Fruit fly (Drosophila melanogaster) whole organism, embryonic: ENCODE data around the gene CG5157.
A peak's percentile ranks its signal among the peaks of the same experiment; 100 is the strongest.

ENCODE experiments used
- BEAF-32 ChIP-seq: fragments of 200-800 bp; sonication (Bioruptor generic); optimal IDR thresholded peaks from 3 replicates; lab custom pipeline; 2017; ENCODE audit warnings: missing biosample characterization, missing genetic modification characterization, mild to moderate bottlenecking, moderate library complexity, missing genetic modification reagents
- Bdp1 ChIP-seq: fragments of 200-800 bp; sonication (Bioruptor generic); optimal IDR thresholded peaks from 3 replicates; lab custom pipeline; 2016; ENCODE audit warnings: missing biosample characterization, missing genetic modification characterization
- CG12391 ChIP-seq: fragments of 200-800 bp; sonication (Bioruptor generic); optimal IDR thresholded peaks from 3 replicates; lab custom pipeline; 2018; ENCODE audit warnings: missing biosample characterization, mild to moderate bottlenecking, missing genetic modification characterization, moderate library complexity
- CG14441 ChIP-seq: fragments of 200-800 bp; sonication (Bioruptor generic); IDR thresholded peaks from 2 replicates; pipeline ENCODE4 v1.3.6; 2022; ENCODE audit warnings: missing biosample characterization, missing genetic modification characterization
- CG14965 ChIP-seq: fragments of 200-800 bp; sonication (Bioruptor generic); optimal IDR thresholded peaks from 2 replicates; lab custom pipeline; 2016; ENCODE audit warnings: missing biosample characterization, missing genetic modification characterization, borderline replicate concordance
- CG15011 ChIP-seq: fragments of 200-800 bp; sonication (Bioruptor generic); optimal IDR thresholded peaks from 3 replicates; lab custom pipeline; 2018; ENCODE audit warnings: missing biosample characterization, mild to moderate bottlenecking, missing genetic modification characterization
- CG15269 ChIP-seq: fragments of 200-800 bp; sonication (Bioruptor generic); optimal IDR thresholded peaks from 2 replicates; lab custom pipeline; 2018; ENCODE audit warnings: missing biosample characterization, mild to moderate bottlenecking, missing genetic modification characterization, moderate library complexity
- CG15514 ChIP-seq: fragments of 200-800 bp; sonication (Bioruptor generic); optimal IDR thresholded peaks from 3 replicates; lab custom pipeline; 2017; ENCODE audit warnings: missing biosample characterization, missing genetic modification characterization, mild to moderate bottlenecking, moderate library complexity, missing genetic modification reagents
- CG17359 ChIP-seq: fragments of 200-800 bp; sonication (Bioruptor generic); optimal IDR thresholded peaks from 3 replicates; lab custom pipeline; 2018; ENCODE audit warnings: missing biosample characterization, mild to moderate bottlenecking, missing genetic modification characterization, moderate library complexity
- CG18764 ChIP-seq: fragments of 200-800 bp; sonication (Bioruptor generic); optimal IDR thresholded peaks from 3 replicates; lab custom pipeline; 2016; ENCODE audit warnings: missing biosample characterization, missing genetic modification characterization
- CG2116 ChIP-seq: fragments of 200-800 bp; sonication (Bioruptor generic); optimal IDR thresholded peaks from 3 replicates; lab custom pipeline; 2018; ENCODE audit warnings: missing biosample characterization, mild to moderate bottlenecking, missing genetic modification characterization
- CG2199 ChIP-seq: fragments of 200-800 bp; sonication (Bioruptor generic); IDR thresholded peaks from 3 replicates; pipeline ENCODE4 v1.3.6; 2022; ENCODE audit warnings: missing biosample characterization, missing genetic modification characterization
- CG31388 ChIP-seq: fragments of 200-800 bp; sonication (Bioruptor generic); optimal IDR thresholded peaks from 2 replicates; lab custom pipeline; 2016; ENCODE audit warnings: missing biosample characterization, missing genetic modification characterization
- CG4617 ChIP-seq: fragments of 200-800 bp; sonication (Bioruptor generic); optimal IDR thresholded peaks from 3 replicates; lab custom pipeline; 2016; ENCODE audit warnings: missing biosample characterization, missing genetic modification characterization, borderline replicate concordance
- CG5180 ChIP-seq: fragments of 200-800 bp; sonication (Bioruptor generic); optimal IDR thresholded peaks from 3 replicates; lab custom pipeline; 2017; ENCODE audit warnings: missing biosample characterization, missing genetic modification characterization, mild to moderate bottlenecking, moderate library complexity, missing genetic modification reagents
- CG6683 ChIP-seq: fragments of 200-800 bp; sonication (Bioruptor generic); optimal IDR thresholded peaks from 2 replicates; lab custom pipeline; 2017; ENCODE audit warnings: missing biosample characterization, mild to moderate bottlenecking, missing genetic modification characterization, missing genetic modification reagents
- CG9215 ChIP-seq: fragments of 200-800 bp; sonication (Bioruptor generic); IDR thresholded peaks from 2 replicates; pipeline ENCODE4 v1.3.6; 2022; ENCODE audit warnings: missing biosample characterization, missing genetic modification characterization
- CkIIα-i1 ChIP-seq: fragments of 200-800 bp; sonication (Bioruptor generic); IDR thresholded peaks from 2 replicates; pipeline ENCODE4 v1.3.6; 2022; ENCODE audit warnings: missing biosample characterization, missing genetic modification characterization
- D19A ChIP-seq: fragments of 200-800 bp; optimal IDR thresholded peaks from 3 replicates; lab custom pipeline; 2019; ENCODE audit warnings: missing biosample characterization, mild to moderate bottlenecking, missing genetic modification characterization, moderate library complexity
- Deaf1 ChIP-seq: fragments of 200-800 bp; optimal IDR thresholded peaks from 3 replicates; lab custom pipeline; 2019; ENCODE audit warnings: missing biosample characterization, mild to moderate bottlenecking, missing genetic modification characterization, moderate library complexity
- Elba2 ChIP-seq: fragments of 200-800 bp; sonication (Bioruptor generic); optimal IDR thresholded peaks from 3 replicates; lab custom pipeline; 2016; ENCODE audit warnings: missing biosample characterization, missing genetic modification characterization
- Gsc ChIP-seq: fragments of 200-800 bp; sonication (Bioruptor generic); IDR thresholded peaks from 2 replicates; pipeline ENCODE4 v1.3.6; 2022; ENCODE audit warnings: missing biosample characterization, missing genetic modification characterization
- Hmr ChIP-seq: fragments of 200-800 bp; sonication (Bioruptor generic); optimal IDR thresholded peaks from 3 replicates; lab custom pipeline; 2017; ENCODE audit warnings: mild to moderate bottlenecking, missing biosample characterization, missing genetic modification reagents, missing genetic modification characterization
- Hr51 ChIP-seq, 2 experiments: fragments of 200-800 bp; sonication (Bioruptor generic); optimal IDR thresholded peaks; 2 replicates in 1 of 2; 3 replicates in 1 of 2; lab custom pipeline; 2016 to 2018; ENCODE audit warnings: missing biosample characterization in 2 of 2, missing genetic modification characterization in 2 of 2, mild to moderate bottlenecking in 1 of 2, moderate library complexity in 1 of 2
- MBD-R2 ChIP-seq: fragments of 200-800 bp; sonication (Bioruptor generic); IDR thresholded peaks from 2 replicates; pipeline ENCODE4 v1.3.6; 2022; ENCODE audit warnings: missing biosample characterization, missing genetic modification characterization
- Mad ChIP-seq: fragments of 200-800 bp; sonication (Bioruptor generic); optimal IDR thresholded peaks from 2 replicates; lab custom pipeline; 2016; ENCODE audit warnings: missing biosample characterization, missing genetic modification characterization
- Med ChIP-seq: fragments of 200-800 bp; sonication (Bioruptor generic); peaks from one replicate; lab custom pipeline; 2016; ENCODE audit warnings: missing biosample characterization, missing genetic modification characterization, mild to moderate bottlenecking, inconsistent platforms, moderate library complexity
- Meics ChIP-seq: fragments of 200-800 bp; sonication (Bioruptor generic); optimal IDR thresholded peaks from 2 replicates; lab custom pipeline; 2017; ENCODE audit warnings: missing biosample characterization, mild to moderate bottlenecking, missing genetic modification characterization
- Ravus ChIP-seq: fragments of 200-800 bp; sonication (Bioruptor generic); IDR thresholded peaks from 2 replicates; pipeline ENCODE4 v1.3.6; 2022; ENCODE audit warnings: missing biosample characterization, missing genetic modification characterization
- Sox100B ChIP-seq: fragments of 200-800 bp; sonication (Bioruptor generic); optimal IDR thresholded peaks from 3 replicates; lab custom pipeline; 2018; ENCODE audit warnings: missing biosample characterization, mild to moderate bottlenecking, missing genetic modification characterization
- Sry-δ ChIP-seq: fragments of 200-800 bp; sonication (Bioruptor generic); optimal IDR thresholded peaks from 2 replicates; lab custom pipeline; 2016; ENCODE audit warnings: missing biosample characterization, missing genetic modification characterization
- ase ChIP-seq: fragments of 200-800 bp; sonication (Bioruptor generic); IDR thresholded peaks from 3 replicates; pipeline ENCODE4 v1.3.6; 2022; ENCODE audit warnings: missing biosample characterization, missing genetic modification characterization
- dati ChIP-seq: fragments of 200-800 bp; sonication (Bioruptor generic); IDR thresholded peaks from 2 replicates; pipeline ENCODE4 v1.3.6; 2022; ENCODE audit warnings: missing biosample characterization, missing genetic modification characterization
- dm ChIP-seq: fragments of 200-800 bp; sonication (Bioruptor generic); optimal IDR thresholded peaks from 3 replicates; lab custom pipeline; 2016; ENCODE audit warnings: missing biosample characterization, missing genetic modification characterization
- dysf ChIP-seq: fragments of 200-800 bp; sonication (Bioruptor generic); IDR thresholded peaks from 3 replicates; pipeline ENCODE4 v1.3.6; 2022; ENCODE audit warnings: missing biosample characterization, missing genetic modification characterization
- emc ChIP-seq: fragments of 200-800 bp; sonication (Bioruptor generic); optimal IDR thresholded peaks from 2 replicates; lab custom pipeline; 2016; ENCODE audit warnings: missing biosample characterization, missing genetic modification characterization
- ewg ChIP-seq: fragments of 200-800 bp; sonication (Bioruptor generic); optimal IDR thresholded peaks from 3 replicates; lab custom pipeline; 2017; ENCODE audit warnings: mild to moderate bottlenecking, missing biosample characterization, missing genetic modification reagents, missing genetic modification characterization
- gce ChIP-seq: fragments of 200-800 bp; sonication (Bioruptor generic); IDR thresholded peaks from 3 replicates; pipeline ENCODE4 v1.3.6; 2022; ENCODE audit warnings: missing biosample characterization, missing genetic modification characterization
- grau ChIP-seq: fragments of 200-800 bp; optimal IDR thresholded peaks from 3 replicates; lab custom pipeline; 2019; ENCODE audit warnings: missing biosample characterization, mild to moderate bottlenecking, missing genetic modification characterization, moderate library complexity
- gro ChIP-seq: fragments of 200-800 bp; sonication (Bioruptor generic); optimal IDR thresholded peaks from 2 replicates; lab custom pipeline; 2016; ENCODE audit warnings: missing biosample characterization, missing genetic modification characterization
- h ChIP-seq: fragments of >200 bp; optimal IDR thresholded peaks from 2 replicates; lab custom pipeline; 2017
- hkb ChIP-seq, 2 experiments: fragments of 200-800 bp in 1 of 2; fragments of >200 bp in 1 of 2; sonication (Bioruptor generic) in 1 of 2; IDR thresholded peaks in 1 of 2; optimal IDR thresholded peaks in 1 of 2; 2 replicates each; pipeline versions ENCODE4 v1.3.6 to Lab custom; 2017 to 2022; ENCODE audit warnings: missing biosample characterization in 1 of 2, missing genetic modification characterization in 1 of 2
- maf-S ChIP-seq: fragments of 200-800 bp; sonication (Bioruptor generic); optimal IDR thresholded peaks from 2 replicates; lab custom pipeline; 2016; ENCODE audit warnings: missing biosample characterization, missing genetic modification characterization
- phol ChIP-seq: fragments of 200-800 bp; sonication (Bioruptor generic); optimal IDR thresholded peaks from 3 replicates; lab custom pipeline; 2018; ENCODE audit warnings: missing biosample characterization, mild to moderate bottlenecking, missing genetic modification characterization, moderate library complexity
- sc ChIP-seq, 3 experiments: fragments of >200 bp in 2 of 3; fragments of 200-800 bp in 1 of 3; sonication (Bioruptor generic) in 1 of 3; optimal IDR thresholded peaks; 2 replicates in 2 of 3; 3 replicates in 1 of 3; lab custom pipeline; 2017; ENCODE audit warnings: mild to moderate bottlenecking in 1 of 3, missing biosample characterization in 1 of 3, missing genetic modification characterization in 1 of 3, missing genetic modification reagents in 1 of 3
- sens ChIP-seq: fragments of 200-800 bp; sonication (Bioruptor generic); peaks from one replicate; lab custom pipeline; 2016; ENCODE audit warnings: missing biosample characterization, missing genetic modification characterization
- ssp ChIP-seq: fragments of 200-800 bp; sonication (Bioruptor generic); IDR thresholded peaks from 2 replicates; pipeline ENCODE4 v1.3.6; 2022; ENCODE audit warnings: missing biosample characterization, missing genetic modification characterization
- trh ChIP-seq: fragments of 200-800 bp; sonication (Bioruptor generic); optimal IDR thresholded peaks from 2 replicates; lab custom pipeline; 2016; ENCODE audit warnings: missing biosample characterization, missing genetic modification characterization
- yki ChIP-seq: fragments of >200 bp; optimal IDR thresholded peaks from 3 replicates; lab custom pipeline; 2018
- zen2 ChIP-seq: fragments of 200-800 bp; sonication (Bioruptor generic); IDR thresholded peaks from 3 replicates; pipeline ENCODE4 v1.3.6; 2022; ENCODE audit warnings: missing biosample characterization, missing genetic modification characterization; ENCODE audit not compliant: partially characterized antibody
- zfh2 ChIP-seq: fragments of 200-800 bp; sonication (Bioruptor generic); optimal IDR thresholded peaks from 2 replicates; lab custom pipeline; 2016; ENCODE audit warnings: missing biosample characterization, missing genetic modification characterization

The CG5157 gene

dm6 chr3L:16121791-16122190 lies 15.9 kb downstream of the CG5157 start, which contains the start of gene Strump (continued):
- TF ChIP-seq Hmr = no peak
- TF ChIP-seq Sry-δ (GFP tag; lab: Kevin White, UChicago) = no peak
- TF ChIP-seq Ravus = no peak
- peak; percentile 30 for TF ChIP-seq BEAF-32
- no peak for TF ChIP-seq sc (optimal IDR thresholded peaks at IDR 0.05; lab: Kevin White, UChicago)
- TF ChIP-seq sc (GFP tag; optimal IDR thresholded peaks at IDR 0.05; lab: Kevin White, UChicago) = no peak
- peak; percentile 12 for TF ChIP-seq gro (GFP tag; lab: Kevin White, UChicago)
- peak; percentile 43 for TF ChIP-seq D19A (tag; lab: Kevin White, UChicago)
- TF ChIP-seq CG5180 (GFP tag; lab: Kevin White, UChicago) = no peak
- TF ChIP-seq Deaf1 (tag; lab: Kevin White, UChicago) = no peak
- no peak for TF ChIP-seq CG15011 (GFP tag; lab: Kevin White, UChicago)
- TF ChIP-seq CG15514 = no peak
- no peak for TF ChIP-seq grau (tag; lab: Kevin White, UChicago)
- TF ChIP-seq CG9215 (GFP tag; lab: Robert Waterston, UW) = no peak
- TF ChIP-seq CkIIα-i1 (GFP tag; lab: Robert Waterston, UW) = no peak
- TF ChIP-seq MBD-R2 (GFP tag; lab: Robert Waterston, UW) = peak; percentile 68
- no peak for TF ChIP-seq Gsc (GFP tag; lab: Robert Waterston, UW)
- no peak for TF ChIP-seq Elba2 (GFP tag; lab: Kevin White, UChicago)
- no peak for TF ChIP-seq ewg (GFP tag; lab: Kevin White, UChicago)
- no peak for TF ChIP-seq CG6683 (GFP tag; lab: Kevin White, UChicago)
- no peak for TF ChIP-seq phol (tag; lab: Kevin White, UChicago)
- 0 out of 3 replicates have a peak, but pooled peaks have one; percentile 6 for TF ChIP-seq CG2199
- no peak for TF ChIP-seq Hr51 (GFP tag; optimal IDR thresholded peaks at IDR 0.05; lab: Kevin White, UChicago)
- TF ChIP-seq CG14965 (GFP tag; lab: Kevin White, UChicago) = no peak
- no peak for TF ChIP-seq Bdp1 (GFP tag; lab: Kevin White, UChicago)
- peak; percentile 42 for TF ChIP-seq CG4617 (GFP tag; lab: Kevin White, UChicago)
- no peak for TF ChIP-seq ase
- no peak for TF ChIP-seq CG18764 (GFP tag; lab: Kevin White, UChicago)
- TF ChIP-seq zen2 (GFP tag; lab: Robert Waterston, UW) = no peak
- no peak for TF ChIP-seq CG17359 (tag; lab: Kevin White, UChicago)
- no peak for TF ChIP-seq Sox100B
- no peak for TF ChIP-seq sens (GFP tag; lab: Kevin White, UChicago)
- no peak for TF ChIP-seq CG14441 (GFP tag; lab: Robert Waterston, UW)
- TF ChIP-seq emc = no peak
- no peak for TF ChIP-seq gce (GFP tag; lab: Robert Waterston, UW)
- TF ChIP-seq Med = peak; percentile 40
- TF ChIP-seq CG15269 = no peak
- TF ChIP-seq CG31388 (GFP tag; lab: Kevin White, UChicago) = no peak
- no peak for TF ChIP-seq yki (lab: Kevin White, UChicago)
- no peak for TF ChIP-seq h (lab: Kevin White, UChicago)
- TF ChIP-seq CG12391 = peak; percentile 12
- TF ChIP-seq ssp (GFP tag; lab: Robert Waterston, UW) = no peak
- no peak for TF ChIP-seq dati (GFP tag; lab: Robert Waterston, UW)
- TF ChIP-seq zfh2 (GFP tag; lab: Kevin White, UChicago) = no peak
- no peak for TF ChIP-seq trh (GFP tag; lab: Kevin White, UChicago)
- no peak for TF ChIP-seq dysf
- no peak for TF ChIP-seq dm (GFP tag; lab: Kevin White, UChicago)
- TF ChIP-seq maf-S (GFP tag; lab: Kevin White, UChicago) = no peak
- peak; percentile 25 for TF ChIP-seq CG2116 (GFP tag; lab: Kevin White, UChicago)
- TF ChIP-seq hkb (optimal IDR thresholded peaks at IDR 0.05; lab: Kevin White, UChicago) = no peak
- TF ChIP-seq hkb (GFP tag; IDR thresholded peaks at IDR 0.05; lab: Robert Waterston, UW) = no peak
- TF ChIP-seq Mad (GFP tag; lab: Kevin White, UChicago) = no peak
- TF ChIP-seq Meics (GFP tag; lab: Kevin White, UChicago) = no peak
